Fruit fly (Drosophila melanogaster) whole organism, embryonic: ENCODE results near the gene Unc-115a.

Experiments used
- Asciz ChIP-seq: fragments of 200-800 bp; sonication (Bioruptor generic); optimal IDR thresholded peaks from 2 replicates; lab custom pipeline; 2017; ENCODE audit warnings: missing biosample characterization, mild to moderate bottlenecking, missing genetic modification characterization, missing genetic modification reagents
- Atf3 ChIP-seq: fragments of 200-800 bp; sonication (Bioruptor generic); optimal IDR thresholded peaks from 3 replicates; lab custom pipeline; 2016; ENCODE audit warnings: missing biosample characterization, missing genetic modification characterization
- CG10462 ChIP-seq: fragments of 200-800 bp; sonication (Bioruptor generic); optimal IDR thresholded peaks from 2 replicates; lab custom pipeline; 2016; ENCODE audit warnings: missing biosample characterization, missing genetic modification characterization
- CG10543 ChIP-seq: fragments of 200-800 bp; sonication (Bioruptor generic); optimal IDR thresholded peaks from 3 replicates; lab custom pipeline; 2017; ENCODE audit warnings: missing biosample characterization, mild to moderate bottlenecking, missing genetic modification characterization, moderate library complexity
- CG10565 ChIP-seq: fragments of 200-800 bp; sonication (Bioruptor generic); optimal IDR thresholded peaks from 3 replicates; lab custom pipeline; 2016; ENCODE audit warnings: missing biosample characterization, mild to moderate bottlenecking, missing genetic modification characterization
- CG11398 ChIP-seq: fragments of 200-800 bp; sonication (Bioruptor generic); optimal IDR thresholded peaks from 2 replicates; lab custom pipeline; 2016; ENCODE audit warnings: missing biosample characterization, missing genetic modification characterization
- CG11723 ChIP-seq: fragments of 200-800 bp; sonication (Bioruptor generic); optimal IDR thresholded peaks from 2 replicates; lab custom pipeline; 2017; ENCODE audit warnings: missing biosample characterization, mild to moderate bottlenecking, missing genetic modification characterization
- CG12104 ChIP-seq: fragments of 200-800 bp; sonication (Bioruptor generic); optimal IDR thresholded peaks from 3 replicates; lab custom pipeline; 2016; ENCODE audit warnings: missing biosample characterization, missing genetic modification characterization
- CG12155 ChIP-seq: fragments of 200-800 bp; sonication (Bioruptor generic); optimal IDR thresholded peaks from 3 replicates; lab custom pipeline; 2016; ENCODE audit warnings: missing biosample characterization, missing genetic modification characterization
- CG14860 ChIP-seq: fragments of 200-800 bp; sonication (Bioruptor generic); IDR thresholded peaks from 3 replicates; pipeline ENCODE4 v1.3.6; 2022; ENCODE audit warnings: missing biosample characterization, missing genetic modification characterization; ENCODE audit not compliant: partially characterized antibody
- CG15073 ChIP-seq: fragments of 200-800 bp; sonication (Bioruptor generic); optimal IDR thresholded peaks from 2 replicates; lab custom pipeline; 2016; ENCODE audit warnings: missing biosample characterization, missing genetic modification characterization
- CG15514 ChIP-seq: fragments of 200-800 bp; sonication (Bioruptor generic); optimal IDR thresholded peaks from 3 replicates; lab custom pipeline; 2017; ENCODE audit warnings: missing biosample characterization, missing genetic modification characterization, mild to moderate bottlenecking, moderate library complexity, missing genetic modification reagents
- CG15601 ChIP-seq: fragments of 200-800 bp; sonication (Bioruptor generic); optimal IDR thresholded peaks from 3 replicates; lab custom pipeline; 2019; ENCODE audit warnings: missing biosample characterization, mild to moderate bottlenecking, missing genetic modification characterization, moderate library complexity
- CG16813 ChIP-seq: fragments of 200-800 bp; sonication (Bioruptor generic); IDR thresholded peaks from 3 replicates; pipeline ENCODE4 v1.3.6; 2022; ENCODE audit warnings: missing biosample characterization, missing genetic modification characterization; ENCODE audit not compliant: partially characterized antibody
- CG17186 ChIP-seq: fragments of 200-800 bp; sonication (Bioruptor generic); optimal IDR thresholded peaks from 3 replicates; lab custom pipeline; 2017; ENCODE audit warnings: missing biosample characterization, missing genetic modification reagents, missing genetic modification characterization
- CG3407 ChIP-seq: fragments of 200-800 bp; sonication (Bioruptor generic); optimal IDR thresholded peaks from 2 replicates; lab custom pipeline; 2018; ENCODE audit warnings: missing biosample characterization, mild to moderate bottlenecking, missing genetic modification characterization
- CG4617 ChIP-seq: fragments of 200-800 bp; sonication (Bioruptor generic); optimal IDR thresholded peaks from 3 replicates; lab custom pipeline; 2016; ENCODE audit warnings: missing biosample characterization, missing genetic modification characterization, borderline replicate concordance
- CG8281 ChIP-seq: fragments of 200-800 bp; sonication (Bioruptor generic); optimal IDR thresholded peaks from 2 replicates; lab custom pipeline; 2018; ENCODE audit warnings: missing biosample characterization, mild to moderate bottlenecking, missing genetic modification characterization, moderate library complexity
- CG8359 ChIP-seq: fragments of 200-800 bp; sonication (Bioruptor generic); optimal IDR thresholded peaks from 2 replicates; lab custom pipeline; 2017; ENCODE audit warnings: missing biosample characterization, mild to moderate bottlenecking, missing genetic modification characterization, borderline replicate concordance
- CG8944 ChIP-seq: fragments of 200-800 bp; sonication (Bioruptor generic); optimal IDR thresholded peaks from 3 replicates; lab custom pipeline; 2016; ENCODE audit warnings: missing biosample characterization, missing genetic modification characterization
- CG9932 ChIP-seq: fragments of 200-800 bp; sonication (Bioruptor generic); IDR thresholded peaks from 2 replicates; pipeline ENCODE4 v1.3.6; 2022; ENCODE audit warnings: missing biosample characterization, missing genetic modification characterization
- D19B ChIP-seq: fragments of 200-800 bp; sonication (Bioruptor generic); optimal IDR thresholded peaks from 2 replicates; lab custom pipeline; 2017; ENCODE audit warnings: missing biosample characterization, mild to moderate bottlenecking, missing genetic modification characterization
- Doc2 ChIP-seq: fragments of 200-800 bp; sonication (Bioruptor generic); IDR thresholded peaks from 2 replicates; pipeline ENCODE4 v1.3.6; 2022; ENCODE audit warnings: missing biosample characterization, missing genetic modification characterization
- E2f2 ChIP-seq: fragments of 200-800 bp; sonication (Bioruptor generic); IDR thresholded peaks from 2 replicates; pipeline ENCODE4 v1.3.6; 2022; ENCODE audit warnings: missing biosample characterization, missing genetic modification characterization
- HHEX ChIP-seq: fragments of 200-800 bp; sonication (Bioruptor generic); optimal IDR thresholded peaks from 3 replicates; lab custom pipeline; 2017; ENCODE audit warnings: missing biosample characterization, mild to moderate bottlenecking, missing genetic modification characterization, missing genetic modification reagents
- HmgD ChIP-seq: fragments of 200-800 bp; sonication (Bioruptor generic); optimal IDR thresholded peaks from 3 replicates; lab custom pipeline; 2016; ENCODE audit warnings: missing biosample characterization, missing genetic modification characterization
- Kr ChIP-seq: fragments of 200-800 bp; sonication (Bioruptor generic); optimal IDR thresholded peaks from 2 replicates; lab custom pipeline; 2017; ENCODE audit warnings: missing biosample characterization, mild to moderate bottlenecking, missing genetic modification characterization
- MESR4 ChIP-seq: fragments of 200-800 bp; sonication (Bioruptor generic); optimal IDR thresholded peaks from 2 replicates; lab custom pipeline; 2018; ENCODE audit warnings: missing biosample characterization, mild to moderate bottlenecking, missing genetic modification characterization, moderate library complexity
- Mad ChIP-seq: fragments of 200-800 bp; sonication (Bioruptor generic); optimal IDR thresholded peaks from 2 replicates; lab custom pipeline; 2016; ENCODE audit warnings: missing biosample characterization, missing genetic modification characterization
- Mes4 ChIP-seq: fragments of 200-800 bp; sonication (Bioruptor generic); optimal IDR thresholded peaks from 2 replicates; lab custom pipeline; 2016; ENCODE audit warnings: missing biosample characterization, missing genetic modification characterization
- Myb ChIP-seq: fragments of 200-800 bp; sonication (Bioruptor generic); optimal IDR thresholded peaks from 2 replicates; lab custom pipeline; 2016; ENCODE audit warnings: missing biosample characterization, missing genetic modification characterization
- NK7.1 ChIP-seq: fragments of 200-800 bp; sonication (Bioruptor generic); optimal IDR thresholded peaks from 3 replicates; lab custom pipeline; 2016; ENCODE audit warnings: missing biosample characterization, missing genetic modification characterization
- Ptx1 ChIP-seq: fragments of 200-800 bp; sonication (Bioruptor generic); IDR thresholded peaks from 2 replicates; pipeline ENCODE4 v1.3.6; 2022; ENCODE audit warnings: missing biosample characterization, missing genetic modification characterization
- Tbp ChIP-seq: fragments of >200 bp; optimal IDR thresholded peaks from 2 replicates; lab custom pipeline; 2018; ENCODE audit warnings: missing biosample characterization, missing genetic modification characterization
- Trl ChIP-seq, 3 experiments: fragments of >200 bp in 2 of 3; fragments of 200-800 bp in 1 of 3; sonication (Bioruptor generic) in 1 of 3; optimal IDR thresholded peaks; 2 replicates in 1 of 3; 3 replicates in 2 of 3; lab custom pipeline; 2016 to 2017; ENCODE audit warnings: missing biosample characterization in 1 of 3, missing genetic modification characterization in 1 of 3
- Vsx1 ChIP-seq: fragments of 200-800 bp; sonication (Bioruptor generic); optimal IDR thresholded peaks from 2 replicates; lab custom pipeline; 2017; ENCODE audit warnings: missing biosample characterization, mild to moderate bottlenecking, missing genetic modification characterization, missing genetic modification reagents
- bigmax ChIP-seq: fragments of 200-800 bp; sonication (Bioruptor generic); optimal IDR thresholded peaks from 2 replicates; lab custom pipeline; 2018; ENCODE audit warnings: missing biosample characterization, mild to moderate bottlenecking, missing genetic modification characterization
- fd102C ChIP-seq: fragments of 200-800 bp; sonication (Bioruptor generic); optimal IDR thresholded peaks from 2 replicates; lab custom pipeline; 2018; ENCODE audit warnings: missing biosample characterization, mild to moderate bottlenecking, missing genetic modification characterization, moderate library complexity
- hb ChIP-seq: fragments of 200-800 bp; sonication (Bioruptor generic); IDR thresholded peaks from 3 replicates; pipeline ENCODE4 v1.3.6; 2022; ENCODE audit warnings: missing biosample characterization, missing genetic modification characterization; ENCODE audit not compliant: partially characterized antibody
- her ChIP-seq: fragments of 200-800 bp; sonication (Bioruptor generic); optimal IDR thresholded peaks from 2 replicates; lab custom pipeline; 2016; ENCODE audit warnings: missing biosample characterization, missing genetic modification characterization
- hkb ChIP-seq, 2 experiments: fragments of 200-800 bp in 1 of 2; fragments of >200 bp in 1 of 2; sonication (Bioruptor generic) in 1 of 2; IDR thresholded peaks in 1 of 2; optimal IDR thresholded peaks in 1 of 2; 2 replicates each; pipeline versions ENCODE4 v1.3.6 to Lab custom; 2017 to 2022; ENCODE audit warnings: missing biosample characterization in 1 of 2, missing genetic modification characterization in 1 of 2
- kah ChIP-seq: fragments of 200-800 bp; sonication (Bioruptor generic); optimal IDR thresholded peaks from 2 replicates; lab custom pipeline; 2018; ENCODE audit warnings: missing biosample characterization, mild to moderate bottlenecking, missing genetic modification characterization
- nau ChIP-seq: fragments of 200-800 bp; sonication (Bioruptor generic); optimal IDR thresholded peaks from 3 replicates; lab custom pipeline; 2017; ENCODE audit warnings: missing biosample characterization, mild to moderate bottlenecking, missing genetic modification characterization, missing genetic modification reagents
- psq ChIP-seq: fragments of 200-800 bp; sonication (Bioruptor generic); optimal IDR thresholded peaks from 2 replicates; lab custom pipeline; 2017; ENCODE audit warnings: missing biosample characterization, missing genetic modification characterization
- so ChIP-seq: fragments of 200-800 bp; sonication (Bioruptor generic); IDR thresholded peaks from 3 replicates; pipeline ENCODE4 v1.3.6; 2022; ENCODE audit warnings: missing biosample characterization, missing genetic modification characterization
- stc ChIP-seq: fragments of 200-800 bp; sonication (Bioruptor generic); IDR thresholded peaks from 2 replicates; pipeline ENCODE4 v1.3.6; 2022; ENCODE audit warnings: missing biosample characterization, missing genetic modification characterization
- tgo ChIP-seq: fragments of 200-800 bp; sonication (Bioruptor generic); IDR thresholded peaks from 3 replicates; pipeline ENCODE4 v1.3.6; 2022; ENCODE audit warnings: missing biosample characterization, missing genetic modification characterization
- tll ChIP-seq, 2 experiments: fragments of 200-800 bp in 1 of 2; fragments of >200 bp in 1 of 2; sonication (Bioruptor generic) in 1 of 2; optimal IDR thresholded peaks; 2 replicates each; lab custom pipeline; 2017 to 2019; ENCODE audit warnings: missing biosample characterization in 2 of 2, missing genetic modification characterization in 2 of 2, mild to moderate bottlenecking in 1 of 2, moderate library complexity in 1 of 2
- toy ChIP-seq: fragments of 200-800 bp; sonication (Bioruptor generic); IDR thresholded peaks from 2 replicates; pipeline ENCODE4 v1.3.6; 2022; ENCODE audit warnings: missing biosample characterization, missing genetic modification characterization

The Unc-115a gene

dm6 chr3R:9705008-9705628 lies at the start of gene Unc-115a (continued):
- TF ChIP-seq Mad (GFP tag; lab: Kevin White, UChicago) (peak; percentile 63), CG8281 (tag; lab: Kevin White, UChicago) (no peak), MESR4 (GFP tag; lab: Kevin White, UChicago) (peak; percentile 53), so (GFP tag; lab: Robert Waterston, UW) (no peak), CG12104 (GFP tag; lab: Kevin White, UChicago) (peak; percentile 29), CG11723 (GFP tag; lab: Kevin White, UChicago) (no peak), tgo (GFP tag; lab: Robert Waterston, UW) (no peak), bigmax (GFP tag; lab: Kevin White, UChicago) (peak; percentile 86), CG9932 (no peak), Trl (optimal IDR thresholded peaks at IDR 0.05; lab: Kevin White, UChicago) (no peak), Trl (GFP tag; optimal IDR thresholded peaks at IDR 0.05; lab: Kevin White, UChicago) (peak; percentile 30), psq (GFP tag; lab: Kevin White, UChicago) (peak; percentile 23), Tbp (GFP tag; lab: Kevin White, UChicago) (no peak), Myb (GFP tag; lab: Kevin White, UChicago) (peak; percentile 72), Mes4 (GFP tag; lab: Kevin White, UChicago) (peak; percentile 61), CG15073 (GFP tag; lab: Kevin White, UChicago) (no peak), kah (GFP tag; lab: Kevin White, UChicago) (peak; percentile 32), Asciz (GFP tag; lab: Kevin White, UChicago) (no peak), CG8359 (no peak), CG10462 (GFP tag; lab: Kevin White, UChicago) (peak; percentile 46), Vsx1 (GFP tag; lab: Kevin White, UChicago) (no peak), CG15601 (tag; lab: Kevin White, UChicago) (peak; percentile 73), CG17186 (GFP tag; lab: Kevin White, UChicago) (peak; percentile 2), HmgD (GFP tag; lab: Kevin White, UChicago) (peak; percentile 7), CG10565 (GFP tag; lab: Kevin White, UChicago) (no peak), E2f2 (GFP tag; lab: Robert Waterston, UW) (no peak), CG16813 (GFP tag; lab: Robert Waterston, UW) (no peak), toy (no peak), CG10543 (GFP tag; lab: Kevin White, UChicago) (peak; percentile 32), CG3407 (GFP tag; lab: Kevin White, UChicago) (no peak), Atf3 (GFP tag; lab: Kevin White, UChicago) (peak; percentile 29), CG15514 (GFP tag; lab: Kevin White, UChicago) (peak; percentile 85), CG12155 (GFP tag; lab: Kevin White, UChicago) (peak; percentile 35), her (GFP tag; lab: Kevin White, UChicago) (peak; percentile 60), fd102C (GFP tag; lab: Kevin White, UChicago) (peak; percentile 22), CG11398 (GFP tag; lab: Kevin White, UChicago) (peak; percentile 55), Doc2 (no peak), hkb (optimal IDR thresholded peaks at IDR 0.05; lab: Kevin White, UChicago) (no peak), hkb (GFP tag; IDR thresholded peaks at IDR 0.05; lab: Robert Waterston, UW) (no peak), hb (no peak), CG14860 (GFP tag; lab: Robert Waterston, UW) (no peak), stc (no peak), Ptx1 (GFP tag; lab: Robert Waterston, UW) (no peak), HHEX (GFP tag; lab: Kevin White, UChicago) (no peak), NK7.1 (GFP tag; lab: Kevin White, UChicago) (peak; percentile 10), CG8944 (GFP tag; lab: Kevin White, UChicago) (peak; percentile 42), nau (GFP tag; lab: Kevin White, UChicago) (no peak), Kr (GFP tag; lab: Kevin White, UChicago) (no peak), CG4617 (GFP tag; lab: Kevin White, UChicago) (peak; percentile 34), tll (GFP tag; optimal IDR thresholded peaks at IDR 0.05; lab: Kevin White, UChicago) (no peak), D19B (GFP tag; lab: Kevin White, UChicago) (no peak)
